Fruit fly (Drosophila melanogaster): Measurements from ENCODE around the gene CG12541.

DNA sequence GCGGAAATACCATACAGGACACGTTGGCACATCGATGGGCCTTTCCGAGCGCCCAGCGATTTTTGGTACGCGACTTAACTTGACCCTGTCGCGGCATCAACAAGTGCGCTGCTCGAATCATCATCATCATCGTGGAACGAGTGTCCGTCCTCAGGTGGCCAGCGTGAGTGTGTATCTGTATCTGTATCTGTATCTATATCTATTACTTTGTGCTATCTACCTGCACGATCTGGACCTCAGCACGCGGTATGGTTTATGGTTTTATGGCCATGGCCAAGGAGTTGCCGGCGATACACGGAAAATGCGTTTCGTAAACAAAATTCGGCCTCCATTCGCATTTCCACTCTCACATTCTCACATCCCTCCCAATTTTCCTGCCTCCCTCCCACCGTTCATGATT, 28.8 kb downstream of the CG12541 start:
- TF ChIP-seq CG8301 (tag; optimal IDR thresholded peaks at IDR 0.05) (no peak), EcR (GFP tag; optimal IDR thresholded peaks at IDR 0.05) (no peak), CG13204 (GFP tag; optimal IDR thresholded peaks at IDR 0.05) (no peak), CG17806 (tag; optimal IDR thresholded peaks at IDR 0.05) (no peak), CG8159 (tag; optimal IDR thresholded peaks at IDR 0.05) (no peak), Ets98B (GFP tag; IDR thresholded peaks at IDR 0.05) (no peak), Pif1A (GFP tag; optimal IDR thresholded peaks at IDR 0.05) (no peak), CG9948 (tag; optimal IDR thresholded peaks at IDR 0.05) (no peak), CG4496 (GFP tag; IDR thresholded peaks at IDR 0.05) (no peak), D1 (tag; optimal IDR thresholded peaks at IDR 0.05) (no peak), CG34367 (tag; optimal IDR thresholded peaks at IDR 0.05) (no peak), CG12605 (GFP tag; IDR thresholded peaks at IDR 0.05) (no peak)
